Fruit fly (Drosophila melanogaster) whole organism, embryonic: ENCODE measurements around the gene CG32087.

Experiments used
- Abd-B ChIP-seq: fragments of 200-800 bp; sonication (Bioruptor generic); optimal IDR thresholded peaks from 2 replicates; lab custom pipeline; 2018; ENCODE audit warnings: missing biosample characterization, mild to moderate bottlenecking, missing genetic modification characterization, moderate library complexity
- Atf6 ChIP-seq: fragments of 200-800 bp; sonication (Bioruptor generic); IDR thresholded peaks from 2 replicates; pipeline ENCODE4 v1.3.6; 2022; ENCODE audit warnings: missing biosample characterization, missing genetic modification characterization
- CG10274 ChIP-seq: fragments of 200-800 bp; sonication (Bioruptor generic); optimal IDR thresholded peaks from 3 replicates; lab custom pipeline; 2017; ENCODE audit warnings: missing biosample characterization, mild to moderate bottlenecking, missing genetic modification characterization
- CG12071 ChIP-seq: fragments of 200-800 bp; sonication (Bioruptor generic); optimal IDR thresholded peaks from 3 replicates; lab custom pipeline; 2018; ENCODE audit warnings: missing biosample characterization, mild to moderate bottlenecking, missing genetic modification characterization
- CG12104 ChIP-seq: fragments of 200-800 bp; sonication (Bioruptor generic); optimal IDR thresholded peaks from 3 replicates; lab custom pipeline; 2016; ENCODE audit warnings: missing biosample characterization, missing genetic modification characterization
- CG13894 ChIP-seq: fragments of 200-800 bp; sonication (Bioruptor generic); optimal IDR thresholded peaks from 3 replicates; lab custom pipeline; 2018; ENCODE audit warnings: missing biosample characterization, mild to moderate bottlenecking, missing genetic modification characterization, moderate library complexity
- CG14014 ChIP-seq: fragments of 200-800 bp; sonication (Bioruptor generic); IDR thresholded peaks from 2 replicates; pipeline ENCODE4 v1.3.6; 2022; ENCODE audit warnings: missing biosample characterization, missing genetic modification characterization
- CG14441 ChIP-seq: fragments of 200-800 bp; sonication (Bioruptor generic); IDR thresholded peaks from 2 replicates; pipeline ENCODE4 v1.3.6; 2022; ENCODE audit warnings: missing biosample characterization, missing genetic modification characterization
- CG1602 ChIP-seq: fragments of 200-800 bp; sonication (Bioruptor generic); optimal IDR thresholded peaks from 3 replicates; lab custom pipeline; 2016; ENCODE audit warnings: missing biosample characterization, missing genetic modification characterization
- CG16863 ChIP-seq: fragments of 200-800 bp; sonication (Bioruptor generic); optimal IDR thresholded peaks from 3 replicates; lab custom pipeline; 2016; ENCODE audit warnings: missing biosample characterization, missing genetic modification characterization
- CG31224 ChIP-seq: fragments of 200-800 bp; sonication (Bioruptor generic); IDR thresholded peaks from 2 replicates; pipeline ENCODE4 v1.3.6; 2022; ENCODE audit warnings: missing biosample characterization, missing genetic modification characterization
- CG31365 ChIP-seq: fragments of 200-800 bp; sonication (Bioruptor generic); optimal IDR thresholded peaks from 2 replicates; lab custom pipeline; 2018; ENCODE audit warnings: missing biosample characterization, mild to moderate bottlenecking, missing genetic modification characterization
- CG31388 ChIP-seq: fragments of 200-800 bp; sonication (Bioruptor generic); optimal IDR thresholded peaks from 2 replicates; lab custom pipeline; 2016; ENCODE audit warnings: missing biosample characterization, missing genetic modification characterization
- CG34376 ChIP-seq: fragments of 200-800 bp; sonication (Bioruptor generic); optimal IDR thresholded peaks from 2 replicates; lab custom pipeline; 2018; ENCODE audit warnings: missing biosample characterization, mild to moderate bottlenecking, missing genetic modification characterization
- CG42726 ChIP-seq: fragments of 200-800 bp; sonication (Bioruptor generic); IDR thresholded peaks from 2 replicates; pipeline ENCODE4 v1.3.6; 2022; ENCODE audit warnings: missing biosample characterization, missing genetic modification characterization; ENCODE audit not compliant: partially characterized antibody
- CG43689 ChIP-seq: fragments of 200-800 bp; sonication (Bioruptor generic); IDR thresholded peaks from 2 replicates; pipeline ENCODE4 v1.3.6; 2022; ENCODE audit warnings: missing biosample characterization, missing genetic modification characterization
- CG5180 ChIP-seq: fragments of 200-800 bp; sonication (Bioruptor generic); optimal IDR thresholded peaks from 3 replicates; lab custom pipeline; 2017; ENCODE audit warnings: missing biosample characterization, missing genetic modification characterization, mild to moderate bottlenecking, moderate library complexity, missing genetic modification reagents
- CG7963 ChIP-seq: fragments of 200-800 bp; sonication (Bioruptor generic); IDR thresholded peaks from 3 replicates; pipeline ENCODE4 v1.3.6; 2022; ENCODE audit warnings: missing biosample characterization, missing genetic modification characterization; ENCODE audit not compliant: partially characterized antibody
- CoRest ChIP-seq: fragments of 200-800 bp; sonication (Bioruptor generic); optimal IDR thresholded peaks from 3 replicates; lab custom pipeline; 2018; ENCODE audit warnings: missing biosample characterization, mild to moderate bottlenecking, missing genetic modification characterization, moderate library complexity
- Dad ChIP-seq: fragments of 200-800 bp; sonication (Bioruptor generic); optimal IDR thresholded peaks from 3 replicates; lab custom pipeline; 2016; ENCODE audit warnings: missing biosample characterization, missing genetic modification characterization
- Deaf1 ChIP-seq: fragments of 200-800 bp; optimal IDR thresholded peaks from 3 replicates; lab custom pipeline; 2019; ENCODE audit warnings: missing biosample characterization, mild to moderate bottlenecking, missing genetic modification characterization, moderate library complexity
- Ets97D ChIP-seq: fragments of 200-800 bp; sonication (Bioruptor generic); optimal IDR thresholded peaks from 3 replicates; lab custom pipeline; 2016; ENCODE audit warnings: missing biosample characterization, missing genetic modification characterization
- Fer3 ChIP-seq: fragments of 200-800 bp; sonication (Bioruptor generic); optimal IDR thresholded peaks from 2 replicates; lab custom pipeline; 2018; ENCODE audit warnings: missing biosample characterization, mild to moderate bottlenecking, missing genetic modification characterization, moderate library complexity
- H15 ChIP-seq: fragments of 200-800 bp; sonication (Bioruptor generic); IDR thresholded peaks from 3 replicates; pipeline ENCODE4 v1.3.6; 2022; ENCODE audit warnings: missing biosample characterization, missing genetic modification characterization
- Lhr ChIP-seq: fragments of 200-800 bp; sonication (Bioruptor generic); optimal IDR thresholded peaks from 3 replicates; lab custom pipeline; 2017; ENCODE audit warnings: mild to moderate bottlenecking, missing biosample characterization, missing genetic modification reagents, missing genetic modification characterization
- MESR4 ChIP-seq: fragments of 200-800 bp; sonication (Bioruptor generic); optimal IDR thresholded peaks from 2 replicates; lab custom pipeline; 2018; ENCODE audit warnings: missing biosample characterization, mild to moderate bottlenecking, missing genetic modification characterization, moderate library complexity
- Rfx ChIP-seq: fragments of 200-800 bp; sonication (Bioruptor generic); IDR thresholded peaks from 2 replicates; pipeline ENCODE4 v1.3.6; 2022; ENCODE audit warnings: missing biosample characterization, missing genetic modification characterization
- Rx ChIP-seq: fragments of 200-800 bp; sonication (Bioruptor generic); IDR thresholded peaks from 2 replicates; pipeline ENCODE4 v1.3.6; 2022; ENCODE audit warnings: missing biosample characterization, missing genetic modification characterization
- Sry-δ ChIP-seq: fragments of 200-800 bp; sonication (Bioruptor generic); optimal IDR thresholded peaks from 2 replicates; lab custom pipeline; 2016; ENCODE audit warnings: missing biosample characterization, missing genetic modification characterization
- Xrp1 ChIP-seq: fragments of 200-800 bp; sonication (Bioruptor generic); IDR thresholded peaks from 2 replicates; pipeline ENCODE4 v1.3.6; 2022; ENCODE audit warnings: missing biosample characterization, missing genetic modification characterization
- YL-1 ChIP-seq: fragments of 200-800 bp; sonication (Bioruptor generic); optimal IDR thresholded peaks from 3 replicates; lab custom pipeline; 2017; ENCODE audit warnings: missing biosample characterization, mild to moderate bottlenecking, missing genetic modification characterization
- bbx ChIP-seq: fragments of 200-800 bp; sonication (Bioruptor generic); IDR thresholded peaks from 2 replicates; pipeline ENCODE4 v1.3.6; 2022; ENCODE audit warnings: missing biosample characterization, missing genetic modification characterization; ENCODE audit not compliant: partially characterized antibody
- cg ChIP-seq: fragments of 200-800 bp; sonication (Bioruptor generic); optimal IDR thresholded peaks from 3 replicates; lab custom pipeline; 2019; ENCODE audit warnings: missing biosample characterization, mild to moderate bottlenecking, missing genetic modification characterization, moderate library complexity
- chinmo ChIP-seq: fragments of 200-800 bp; sonication (Bioruptor generic); IDR thresholded peaks from 4 replicates; pipeline ENCODE4 v1.3.6; 2022; ENCODE audit warnings: missing biosample characterization, missing genetic modification characterization; ENCODE audit not compliant: partially characterized antibody
- chn ChIP-seq: fragments of 200-800 bp; sonication (Bioruptor generic); optimal IDR thresholded peaks from 2 replicates; lab custom pipeline; 2016; ENCODE audit warnings: missing biosample characterization, missing genetic modification characterization
- esg ChIP-seq: fragments of 200-800 bp; sonication (Bioruptor generic); conservative IDR thresholded peaks from 2 replicates; pipeline ENCODE4 v1.3.6; 2022; ENCODE audit warnings: missing biosample characterization, missing genetic modification characterization
- inv ChIP-seq: fragments of 200-800 bp; sonication (Bioruptor generic); IDR thresholded peaks from 2 replicates; pipeline ENCODE4 v1.3.6; 2022; ENCODE audit warnings: missing biosample characterization, missing genetic modification characterization; ENCODE audit not compliant: partially characterized antibody
- klu ChIP-seq: fragments of 200-800 bp; sonication (Bioruptor generic); IDR thresholded peaks from 2 replicates; pipeline ENCODE4 v1.3.6; 2022; ENCODE audit warnings: missing biosample characterization, missing genetic modification characterization
- psq ChIP-seq: fragments of 200-800 bp; sonication (Bioruptor generic); optimal IDR thresholded peaks from 2 replicates; lab custom pipeline; 2017; ENCODE audit warnings: missing biosample characterization, missing genetic modification characterization
- pzg ChIP-seq: fragments of 200-800 bp; sonication (Bioruptor generic); optimal IDR thresholded peaks from 3 replicates; lab custom pipeline; 2018; ENCODE audit warnings: missing biosample characterization, mild to moderate bottlenecking, missing genetic modification characterization, moderate library complexity
- sc ChIP-seq, 3 experiments: fragments of >200 bp in 2 of 3; fragments of 200-800 bp in 1 of 3; sonication (Bioruptor generic) in 1 of 3; optimal IDR thresholded peaks; 2 replicates in 2 of 3; 3 replicates in 1 of 3; lab custom pipeline; 2017; ENCODE audit warnings: mild to moderate bottlenecking in 1 of 3, missing biosample characterization in 1 of 3, missing genetic modification characterization in 1 of 3, missing genetic modification reagents in 1 of 3
- so ChIP-seq: fragments of 200-800 bp; sonication (Bioruptor generic); IDR thresholded peaks from 3 replicates; pipeline ENCODE4 v1.3.6; 2022; ENCODE audit warnings: missing biosample characterization, missing genetic modification characterization
- sqz ChIP-seq: fragments of 200-800 bp; sonication (Bioruptor generic); optimal IDR thresholded peaks from 3 replicates; lab custom pipeline; 2018; ENCODE audit warnings: missing biosample characterization, mild to moderate bottlenecking, missing genetic modification characterization
- sr ChIP-seq: fragments of 200-800 bp; sonication (Bioruptor generic); IDR thresholded peaks from 3 replicates; pipeline ENCODE4 v1.3.6; 2022; ENCODE audit warnings: missing biosample characterization, missing genetic modification characterization
- tap ChIP-seq: fragments of 200-800 bp; optimal IDR thresholded peaks from 3 replicates; lab custom pipeline; 2019; ENCODE audit warnings: missing biosample characterization, mild to moderate bottlenecking, missing genetic modification characterization, moderate library complexity
- tna ChIP-seq: fragments of 200-800 bp; sonication (Bioruptor generic); IDR thresholded peaks from 2 replicates; pipeline ENCODE4 v1.3.6; 2022; ENCODE audit warnings: missing biosample characterization, missing genetic modification characterization; ENCODE audit not compliant: partially characterized antibody
- wor ChIP-seq: fragments of 200-800 bp; sonication (Bioruptor generic); IDR thresholded peaks from 2 replicates; pipeline ENCODE4 v1.3.6; 2022; ENCODE audit warnings: missing biosample characterization, missing genetic modification characterization
- z ChIP-seq: fragments of 200-800 bp; sonication (Bioruptor generic); IDR thresholded peaks from 3 replicates; pipeline ENCODE4 v1.3.6; 2022; ENCODE audit warnings: missing biosample characterization, missing genetic modification characterization

Gene CG32087

DNA sequence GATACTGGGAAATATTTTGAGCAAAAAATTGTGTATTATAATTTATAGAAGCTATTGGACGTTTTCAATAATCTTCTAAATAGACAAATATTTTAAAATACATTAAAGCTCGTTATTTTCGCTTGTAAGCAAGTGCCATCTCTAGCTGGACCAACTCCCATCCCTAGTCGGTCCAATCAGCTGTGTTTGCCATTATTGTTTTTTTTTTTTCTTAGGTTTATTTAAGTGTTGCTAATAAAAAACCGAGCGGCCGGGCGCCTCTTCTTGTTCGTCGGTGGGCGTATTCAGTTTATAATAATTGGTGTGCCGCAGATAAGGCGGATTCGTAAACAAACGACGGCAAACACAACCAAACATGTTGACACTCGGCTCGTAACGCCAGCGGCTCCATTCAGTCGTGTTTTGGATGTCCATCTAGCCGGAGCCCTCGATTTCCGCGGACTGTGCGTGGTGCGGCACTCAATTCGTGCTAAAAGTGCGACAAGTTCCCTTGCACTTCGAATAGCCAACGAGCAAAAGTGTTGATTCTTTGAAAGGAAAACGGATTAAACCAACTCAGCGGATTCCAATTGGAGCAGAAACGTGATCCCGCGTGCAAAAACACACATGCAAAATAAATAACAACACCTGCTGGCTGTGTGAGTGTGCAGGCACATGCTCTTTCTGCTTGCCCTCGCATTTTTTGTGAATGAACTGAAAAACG, 48.0 kb upstream of the CG32087 start, which contains the start of gene Sugb (continued):
- TF ChIP-seq CG42726 (GFP tag; lab: Robert Waterston, UW) (no peak), CG12071 (GFP tag; lab: Kevin White, UChicago) (peak; percentile 8), CG34376 (GFP tag; lab: Kevin White, UChicago) (peak; percentile 39), sc (optimal IDR thresholded peaks at IDR 0.05; lab: Kevin White, UChicago) (no peak), sc (GFP tag; optimal IDR thresholded peaks at IDR 0.05; lab: Kevin White, UChicago) (no peak), CG7963 (GFP tag; lab: Robert Waterston, UW) (no peak), chn (GFP tag; lab: Kevin White, UChicago) (peak; percentile 34), klu (GFP tag; lab: Robert Waterston, UW) (no peak), Rfx (GFP tag; lab: Robert Waterston, UW) (peak; percentile 87; the same call in 1 of the 2 replicates), bbx (GFP tag; lab: Robert Waterston, UW) (peak; percentile 56; the same call in 1 of the 2 replicates), Lhr (GFP tag; lab: Kevin White, UChicago) (peak; percentile 27), wor (GFP tag; lab: Robert Waterston, UW) (no peak), CG14441 (peak; percentile 57), CG14014 (GFP tag; lab: Robert Waterston, UW) (peak; percentile 50; the same call in 1 of the 2 replicates), CG16863 (GFP tag; lab: Kevin White, UChicago) (peak; percentile 7), MESR4 (GFP tag; lab: Kevin White, UChicago) (peak; percentile 10), Deaf1 (tag; lab: Kevin White, UChicago) (peak; percentile 97), Atf6 (GFP tag; lab: Robert Waterston, UW) (peak; percentile 66; the same call in 1 of the 2 replicates), chinmo (GFP tag; lab: Robert Waterston, UW) (0 out of 4 replicates have a peak, but pooled peaks have one; percentile 62), CG12104 (GFP tag; lab: Kevin White, UChicago) (no peak), psq (GFP tag; lab: Kevin White, UChicago) (no peak), z (GFP tag; lab: Robert Waterston, UW) (no peak), CG43689 (no peak), YL-1 (GFP tag; lab: Kevin White, UChicago) (peak; percentile 66), CG5180 (GFP tag; lab: Kevin White, UChicago) (peak; percentile 86), pzg (GFP tag; lab: Kevin White, UChicago) (peak; percentile 22), CG31388 (GFP tag; lab: Kevin White, UChicago) (no peak), CG31365 (tag; lab: Kevin White, UChicago) (no peak), Xrp1 (GFP tag; lab: Robert Waterston, UW) (peak; percentile 78), CG10274 (GFP tag; lab: Kevin White, UChicago) (no peak), Abd-B (GFP tag; lab: Kevin White, UChicago) (peak; percentile 60), H15 (GFP tag; lab: Robert Waterston, UW) (peak; percentile 52; the same call in 1 of the 3 replicates), sr (no peak; the same call in 1 of the 3 replicates), CG1602 (peak; percentile 33), Rx (GFP tag; lab: Robert Waterston, UW) (no peak; the same call in 1 of the 2 replicates), Sry-δ (GFP tag; lab: Kevin White, UChicago) (peak; percentile 72), tna (GFP tag; lab: Robert Waterston, UW) (no peak), esg (GFP tag; lab: Robert Waterston, UW) (no peak; the same call in 1 of the 2 replicates), cg (GFP tag; lab: Kevin White, UChicago) (peak; percentile 18), so (GFP tag; lab: Robert Waterston, UW) (no peak), CG31224 (GFP tag; lab: Robert Waterston, UW) (no peak), Dad (peak; percentile 28), tap (tag; lab: Kevin White, UChicago) (no peak), Fer3 (peak; percentile 65), CoRest (tag; lab: Kevin White, UChicago) (peak; percentile 64), inv (GFP tag; lab: Robert Waterston, UW) (0 out of 2 replicates have a peak, but pooled peaks have one; percentile 6), CG13894 (tag; lab: Kevin White, UChicago) (peak; percentile 78), Ets97D (GFP tag; lab: Kevin White, UChicago) (peak; percentile 54), sqz (GFP tag; lab: Kevin White, UChicago) (peak; percentile 96)
